Worm (Caenorhabditis elegans) whole organism, young adult: ENCODE data around the gene R05G6.5.

Source experiments
- B0035.1 ChIP-seq: sonication (generic microtip); optimal IDR thresholded peaks from 2 replicates; lab custom pipeline; 2016; ENCODE audit warnings: missing genetic modification characterization, mild to moderate bottlenecking, missing compliant biosample characterization, missing genotype, missing genetic modification reagents
- F10E7.11 ChIP-seq: sonication (generic microtip); optimal IDR thresholded peaks from 2 replicates; lab custom pipeline; 2017; ENCODE audit warnings: mild to moderate bottlenecking, missing genetic modification characterization, moderate library complexity, missing compliant biosample characterization
- F22D6.2 ChIP-seq: sonication (generic microtip); optimal IDR thresholded peaks from 2 replicates; lab custom pipeline; 2016; ENCODE audit warnings: mild to moderate bottlenecking, missing genetic modification characterization, missing compliant biosample characterization
- F23B12.7 ChIP-seq: sonication (generic microtip); optimal IDR thresholded peaks from 2 replicates; lab custom pipeline; 2017; ENCODE audit warnings: missing genetic modification characterization, mild to moderate bottlenecking, missing compliant biosample characterization, antibody characterized with exemption, moderate library complexity; ENCODE audit not compliant: insufficient read depth
- F49E8.2 ChIP-seq: sonication (generic microtip); optimal IDR thresholded peaks from 3 replicates; lab custom pipeline; 2017; ENCODE audit warnings: missing genetic modification characterization, mild to moderate bottlenecking, missing compliant biosample characterization, antibody characterized with exemption, moderate library complexity; ENCODE audit not compliant: insufficient read depth
- F57A8.1 ChIP-seq: fragments of 200-800 bp; sonication (Bioruptor generic); optimal IDR thresholded peaks from 2 replicates; lab custom pipeline; 2018; ENCODE audit warnings: mild to moderate bottlenecking, missing genetic modification characterization, moderate library complexity, missing compliant biosample characterization
- Y56A3A.18 ChIP-seq: fragments of 200-800 bp; sonication (Bioruptor generic); IDR thresholded peaks from 2 replicates; pipeline ENCODE4 v1.3.6; 2022; ENCODE audit warnings: missing genetic modification reagents, missing genetic modification characterization, missing compliant biosample characterization
- Y79H2A.3 ChIP-seq: fragments of 200-800 bp; sonication (Bioruptor generic); conservative IDR thresholded peaks from 2 replicates; pipeline ENCODE4 v1.3.6; 2022; ENCODE audit warnings: missing genetic modification reagents, missing genetic modification characterization, missing compliant biosample characterization
- aptf-2 ChIP-seq: fragments of 200-800 bp; sonication (Bioruptor generic); conservative IDR thresholded peaks from 2 replicates; pipeline ENCODE4 v1.3.6; 2022; ENCODE audit warnings: missing genetic modification reagents, missing genetic modification characterization, missing compliant biosample characterization
- atf-7 ChIP-seq: sonication (generic microtip); optimal IDR thresholded peaks from 2 replicates; lab custom pipeline; 2017; ENCODE audit warnings: mild to moderate bottlenecking, missing genetic modification characterization, missing compliant biosample characterization
- attf-5 ChIP-seq: fragments of 200-800 bp; sonication (Bioruptor generic); optimal IDR thresholded peaks from 2 replicates; lab custom pipeline; 2018; ENCODE audit warnings: mild to moderate bottlenecking, missing genetic modification characterization, missing compliant biosample characterization
- ccch-3 ChIP-seq: fragments of 200-800 bp; sonication (Bioruptor generic); optimal IDR thresholded peaks from 2 replicates; lab custom pipeline; 2018; ENCODE audit warnings: mild to moderate bottlenecking, missing genetic modification characterization, missing compliant biosample characterization
- ceh-40 ChIP-seq: fragments of 200-800 bp; sonication (Bioruptor generic); IDR thresholded peaks from 2 replicates; pipeline ENCODE4 v1.3.6; 2022; ENCODE audit warnings: missing genetic modification characterization, missing compliant biosample characterization
- ceh-79 ChIP-seq: sonication (generic microtip); optimal IDR thresholded peaks from 2 replicates; lab custom pipeline; 2017; ENCODE audit warnings: mild to moderate bottlenecking, missing genetic modification characterization, missing compliant biosample characterization
- ceh-91 ChIP-seq: fragments of 200-800 bp; sonication (Bioruptor generic); IDR thresholded peaks from 2 replicates; pipeline ENCODE4 v1.3.6; 2022; ENCODE audit warnings: missing genetic modification reagents, missing genetic modification characterization, missing compliant biosample characterization
- dpl-1 ChIP-seq: fragments of 150-350 bp; optimal IDR thresholded peaks from 2 replicates; lab custom pipeline; 2014; ENCODE audit warnings: missing biosample characterization, missing genetic modification reagents, missing genetic modification characterization
- efl-1 ChIP-seq: fragments of 150-350 bp; optimal IDR thresholded peaks from 2 replicates; lab custom pipeline; 2014; ENCODE audit warnings: missing biosample characterization, missing genetic modification reagents, missing genetic modification characterization
- egl-18 ChIP-seq: fragments of 200-800 bp; sonication (Bioruptor generic); IDR thresholded peaks from 2 replicates; pipeline ENCODE4 v1.3.6; 2022; ENCODE audit warnings: missing genetic modification reagents, missing genetic modification characterization, missing compliant biosample characterization
- ets-4 ChIP-seq: fragments of 200-800 bp; sonication (Bioruptor generic); optimal IDR thresholded peaks from 2 replicates; lab custom pipeline; 2018; ENCODE audit warnings: mild to moderate bottlenecking, missing genetic modification characterization, missing compliant biosample characterization
- gei-17 ChIP-seq: fragments of 200-800 bp; sonication (Bioruptor generic); optimal IDR thresholded peaks from 2 replicates; lab custom pipeline; 2018; ENCODE audit warnings: mild to moderate bottlenecking, missing genetic modification characterization, missing compliant biosample characterization
- hlh-26 ChIP-seq: fragments of 200-800 bp; sonication (Bioruptor generic); conservative IDR thresholded peaks from 2 replicates; pipeline ENCODE4 v1.3.6; 2022; ENCODE audit warnings: missing genetic modification reagents, missing genetic modification characterization, missing compliant biosample characterization
- hmg-1.2 ChIP-seq: fragments of 200-800 bp; sonication (Bioruptor generic); IDR thresholded peaks from 2 replicates; pipeline ENCODE4 v1.3.6; 2022; ENCODE audit warnings: missing genetic modification reagents, missing genetic modification characterization, missing compliant biosample characterization
- hsf-1 ChIP-seq: fragments of 200-800 bp; sonication (Bioruptor generic); IDR thresholded peaks from 2 replicates; pipeline ENCODE4 v1.3.6; 2022; ENCODE audit warnings: missing genetic modification reagents, missing genetic modification characterization, missing compliant biosample characterization
- lin-26 ChIP-seq: fragments of 200-800 bp; sonication (Bioruptor generic); IDR thresholded peaks from 2 replicates; pipeline ENCODE4 v1.3.6; 2022; ENCODE audit warnings: missing genetic modification reagents, missing genetic modification characterization, missing compliant biosample characterization
- lin-54 ChIP-seq: fragments of 200-800 bp; sonication (Bioruptor generic); optimal IDR thresholded peaks from 2 replicates; lab custom pipeline; 2018; ENCODE audit warnings: mild to moderate bottlenecking, missing genetic modification characterization, missing compliant biosample characterization
- madf-6 ChIP-seq: fragments of 200-800 bp; sonication (Bioruptor generic); IDR thresholded peaks from 2 replicates; pipeline ENCODE4 v1.3.6; 2022; ENCODE audit warnings: missing genetic modification reagents, missing genetic modification characterization, missing compliant biosample characterization
- mcd-1 ChIP-seq: fragments of 200-800 bp; sonication (Bioruptor generic); IDR thresholded peaks from 2 replicates; pipeline ENCODE4 v1.3.6; 2022; ENCODE audit warnings: missing genetic modification reagents, missing genetic modification characterization, missing compliant biosample characterization
- nhr-179 ChIP-seq: sonication (generic microtip); optimal IDR thresholded peaks from 2 replicates; lab custom pipeline; 2016; ENCODE audit warnings: mild to moderate bottlenecking, missing genetic modification characterization, missing compliant biosample characterization
- nhr-80 ChIP-seq: sonication (generic microtip); optimal IDR thresholded peaks from 2 replicates; lab custom pipeline; 2016; ENCODE audit warnings: missing genetic modification characterization, missing compliant biosample characterization
- rcor-1 ChIP-seq: fragments of 200-800 bp; sonication (Bioruptor generic); IDR thresholded peaks from 2 replicates; pipeline ENCODE4 v1.3.6; 2022; ENCODE audit warnings: missing genetic modification reagents, missing genetic modification characterization, missing compliant biosample characterization
- snpc-1.1 ChIP-seq: sonication (generic microtip); optimal IDR thresholded peaks from 2 replicates; lab custom pipeline; 2017; ENCODE audit warnings: missing genetic modification characterization, mild to moderate bottlenecking, missing compliant biosample characterization, antibody characterized with exemption, moderate library complexity, missing genotype, missing genetic modification reagents; ENCODE audit not compliant: insufficient read depth
- snpc-4 ChIP-seq, 5 experiments: fragments of 150-350 bp in 1 of 5; sonication (generic microtip) in 4 of 5; optimal IDR thresholded peaks; 2 replicates each; lab custom pipeline; 2014 to 2018; ENCODE audit warnings: missing genetic modification characterization in 5 of 5, missing biosample characterization in 3 of 5, antibody characterized with exemption in 2 of 5, mild to moderate bottlenecking in 2 of 5, missing compliant biosample characterization in 2 of 5, missing genotype in 2 of 5, moderate library complexity in 2 of 5, missing genetic modification reagents in 1 of 5
- somi-1 ChIP-seq: fragments of 200-800 bp; sonication (Bioruptor generic); optimal IDR thresholded peaks from 2 replicates; lab custom pipeline; 2018; ENCODE audit warnings: mild to moderate bottlenecking, missing genetic modification characterization, missing compliant biosample characterization
- tlf-1 ChIP-seq: fragments of 200-800 bp; sonication (Bioruptor generic); optimal IDR thresholded peaks from 2 replicates; lab custom pipeline; 2018; ENCODE audit warnings: mild to moderate bottlenecking, missing genetic modification characterization, missing compliant biosample characterization
- zfh-2 ChIP-seq: fragments of 200-800 bp; sonication (Bioruptor generic); conservative IDR thresholded peaks from 2 replicates; pipeline ENCODE4 v1.3.6; 2022; ENCODE audit warnings: missing genetic modification reagents, missing genetic modification characterization, missing compliant biosample characterization
- ztf-25 ChIP-seq: fragments of 200-800 bp; sonication (Bioruptor generic); IDR thresholded peaks from 2 replicates; pipeline ENCODE4 v1.3.6; 2022; ENCODE audit warnings: missing genetic modification reagents, missing genetic modification characterization, missing compliant biosample characterization
- ztf-3 ChIP-seq: fragments of 200-800 bp; sonication (Bioruptor generic); optimal IDR thresholded peaks from 2 replicates; lab custom pipeline; 2018; ENCODE audit warnings: mild to moderate bottlenecking, missing genetic modification characterization, missing compliant biosample characterization

The R05G6.5 gene

ce11 chrIV:7473159-7473649, 35.0 kb upstream of the R05G6.5 start, which contains the start of the genes plk-3 and F55G1.6 (continued):
- no peak for TF ChIP-seq F57A8.1 (GFP tag; lab: Kevin White, UChicago)
- no peak for TF ChIP-seq F10E7.11 (tag; lab: Kevin White, UChicago)
- TF ChIP-seq tlf-1 (GFP tag; lab: Kevin White, UChicago): no peak
- TF ChIP-seq egl-18: no peak
- TF ChIP-seq Y79H2A.3 (GFP tag; lab: Robert Waterston, UW): no peak
- TF ChIP-seq snpc-1.1 (tag; lab: Kevin White, UChicago): no peak
- TF ChIP-seq madf-6 (GFP tag; lab: Robert Waterston, UW): peak; percentile 91
- no peak for TF ChIP-seq lin-54 (GFP tag; lab: Kevin White, UChicago)
- TF ChIP-seq ccch-3 (GFP tag; lab: Kevin White, UChicago): no peak
- TF ChIP-seq rcor-1 (GFP tag; lab: Robert Waterston, UW): peak; percentile 24; the same call in 1 of the 2 replicates
- TF ChIP-seq ztf-25 (GFP tag; lab: Robert Waterston, UW): no peak
- no peak for TF ChIP-seq somi-1 (GFP tag; lab: Kevin White, UChicago)
- TF ChIP-seq efl-1 (GFP tag; lab: Kevin White, UChicago): peak; percentile 94
- TF ChIP-seq snpc-4 (GFP tag; optimal IDR thresholded peaks at IDR 0.05; lab: Kevin White, UChicago): no peak
- peak in 1 of 4 experiments; percentile 20 for TF ChIP-seq snpc-4 (tag; optimal IDR thresholded peaks at IDR 0.05; lab: Kevin White, UChicago)
- no peak for TF ChIP-seq ceh-40 (GFP tag; lab: Robert Waterston, UW)
- TF ChIP-seq dpl-1: peak; percentile 35
- TF ChIP-seq ceh-91 (GFP tag; lab: Robert Waterston, UW): peak; percentile 73

- TF ChIP-seq mcd-1 (GFP tag; lab: Robert Waterston, UW) (no peak), lin-26 (no peak), B0035.1 (tag; lab: Kevin White, UChicago) (no peak), ztf-3 (GFP tag; lab: Kevin White, UChicago) (no peak), gei-17 (no peak), aptf-2 (no peak), attf-5 (GFP tag; lab: Kevin White, UChicago) (no peak), hsf-1 (GFP tag; lab: Robert Waterston, UW) (no peak), nhr-179 (tag; lab: Kevin White, UChicago) (no peak), zfh-2 (GFP tag; lab: Robert Waterston, UW) (no peak), atf-7 (tag; lab: Kevin White, UChicago) (no peak), F23B12.7 (tag; lab: Kevin White, UChicago) (no peak), Y56A3A.18 (GFP tag; lab: Robert Waterston, UW) (no peak), ceh-79 (no peak), F22D6.2 (no peak), hlh-26 (GFP tag; lab: Robert Waterston, UW) (no peak), F49E8.2 (tag; lab: Kevin White, UChicago) (no peak), ets-4 (no peak), nhr-80 (no peak)
Measured at ce11 chrIV:7474826-7475225, 33.3 kb upstream of the R05G6.5 start, which contains the start of gene slc-25A18.2. Gene slc-25A18.2 (plus strand): TSS chrIV:7475041.

DNA sequence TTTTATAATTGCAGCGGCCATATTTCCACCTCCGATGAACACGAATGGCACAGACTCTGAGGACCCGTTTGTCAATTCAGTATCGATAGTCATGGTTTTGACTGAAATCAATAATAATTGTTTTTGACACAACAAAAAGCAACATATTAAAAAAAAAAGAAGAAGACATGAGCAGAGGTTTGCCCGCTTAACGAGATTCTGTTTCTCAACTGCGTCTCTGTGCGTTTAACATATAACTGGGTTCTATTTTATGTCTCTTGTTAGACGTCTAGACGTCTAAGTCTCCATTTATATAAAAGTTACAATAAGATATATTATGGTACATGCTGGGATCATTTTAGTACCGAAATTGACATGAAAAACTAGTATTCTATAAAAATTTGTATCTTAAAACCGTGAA, 31.0 kb upstream of the R05G6.5 start, which contains the start of gene pycr-4:
Gene pycr-4 (minus strand): TSS at position 101 of the 400 bp plus-strand sequence.
- TF ChIP-seq somi-1 (GFP tag; lab: Kevin White, UChicago) (no peak), F23B12.7 (tag; lab: Kevin White, UChicago) (no peak), dpl-1 (no peak), hmg-1.2 (peak; percentile 36; the same call in 1 of the 2 replicates)
